Worm (Caenorhabditis elegans): Measurements from ENCODE around the gene cbp-1.

ce11 chrIII:9746665-9747064 lies 19.6 kb upstream of the cbp-1 start:
- TF ChIP-seq him-1 (tag; optimal IDR thresholded peaks at IDR 0.05) (no peak), dao-5 (tag; optimal IDR thresholded peaks at IDR 0.05) (no peak)

Data from whole organism, L4/young adult.